Worm (Caenorhabditis elegans): ENCODE data around the gene Y66D12A.21.
A peak's percentile ranks its signal among the peaks of the same experiment; 100 is the strongest.

The Y66D12A.21 gene

DNA sequence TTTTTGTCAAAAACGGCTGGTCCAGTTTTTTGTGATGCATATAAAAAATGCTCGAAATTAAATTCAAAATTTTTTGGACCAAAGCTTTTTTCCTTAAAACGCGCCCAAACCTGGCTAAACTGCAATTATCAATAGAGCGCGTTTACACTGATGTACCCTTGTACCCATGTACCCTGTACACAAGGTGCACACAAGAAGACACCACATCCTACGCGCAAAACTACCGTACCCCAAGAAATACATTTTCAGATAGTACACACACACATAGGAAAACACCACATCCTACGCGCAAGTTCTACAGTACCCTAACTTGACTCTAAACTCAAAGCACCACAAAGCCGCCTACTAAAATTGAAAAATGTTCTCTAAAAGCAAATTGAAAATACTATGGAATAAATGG, 33.8 kb downstream of the Y66D12A.21 start:
- TF ChIP-seq nhr-237 (tag; optimal IDR thresholded peaks at IDR 0.05) (no peak), lsy-2 (tag; optimal IDR thresholded peaks at IDR 0.05) (peak; percentile 28), M03D4.4 (tag; optimal IDR thresholded peaks at IDR 0.05) (no peak), ces-1 (GFP tag; optimal IDR thresholded peaks at IDR 0.05) (no peak), zip-8 (tag; optimal IDR thresholded peaks at IDR 0.05) (no peak)

DNA sequence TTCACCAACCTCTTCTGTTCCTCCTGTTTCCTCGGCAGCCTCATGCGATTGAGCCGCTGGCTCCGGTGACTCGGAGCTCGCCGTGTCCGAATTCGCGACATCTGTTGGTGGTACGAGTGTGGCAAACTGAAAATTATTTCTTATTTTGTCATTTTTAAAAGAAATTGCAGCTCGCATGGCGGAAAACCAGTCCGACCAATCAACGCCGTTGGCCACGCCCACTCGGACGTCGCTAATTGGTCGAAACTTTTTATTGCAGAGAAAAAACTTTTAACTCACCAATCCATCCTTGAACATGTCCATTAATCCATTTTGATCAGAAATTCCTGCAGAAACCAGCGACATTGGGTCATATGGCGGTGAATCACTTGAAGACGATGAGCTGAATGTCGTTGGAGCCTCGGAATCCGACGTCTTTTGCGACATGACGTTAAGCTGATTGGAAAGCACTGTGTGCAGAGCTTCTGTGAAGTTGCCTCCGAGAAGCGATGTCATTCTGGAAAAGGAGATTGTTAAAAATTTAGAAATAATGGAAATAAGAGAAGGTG, 34.7 kb downstream of the Y66D12A.21 start, which contains the start of gene bed-2:
bed-2 (minus strand) TSS at position 498 of the 548 bp plus-strand sequence.
- TF ChIP-seq hlh-1 (tag; optimal IDR thresholded peaks at IDR 0.05) (no peak), mab-5 (tag; optimal IDR thresholded peaks at IDR 0.05) (no peak), zip-8 (tag; optimal IDR thresholded peaks at IDR 0.05) (no peak), tbx-8 (GFP tag; optimal IDR thresholded peaks at IDR 0.05) (no peak), ces-1 (GFP tag; optimal IDR thresholded peaks at IDR 0.05) (no peak), blmp-1 (tag; optimal IDR thresholded peaks at IDR 0.05) (no peak), pha-4 (tag; optimal IDR thresholded peaks at IDR 0.05) (no peak), nhr-12 (tag; optimal IDR thresholded peaks at IDR 0.05) (no peak), drap-1 (GFP tag; optimal IDR thresholded peaks at IDR 0.05) (no peak), ztf-11 (tag; optimal IDR thresholded peaks at IDR 0.05) (no peak), mep-1 (tag; optimal IDR thresholded peaks at IDR 0.05) (no peak), ceh-39 (tag; optimal IDR thresholded peaks at IDR 0.05) (no peak), unc-39 (tag; optimal IDR thresholded peaks at IDR 0.05) (no peak), M03D4.4 (tag; optimal IDR thresholded peaks at IDR 0.05) (no peak), nhr-76 (tag; optimal IDR thresholded peaks at IDR 0.05) (no peak), elt-1 (tag; optimal IDR thresholded peaks at IDR 0.05; ENCODE audit: borderline replicate concordance, insufficient read depth) (no peak), sptf-1 (tag; optimal IDR thresholded peaks at IDR 0.05) (no peak), ham-2 (GFP tag; optimal IDR thresholded peaks at IDR 0.05) (no peak)

DNA sequence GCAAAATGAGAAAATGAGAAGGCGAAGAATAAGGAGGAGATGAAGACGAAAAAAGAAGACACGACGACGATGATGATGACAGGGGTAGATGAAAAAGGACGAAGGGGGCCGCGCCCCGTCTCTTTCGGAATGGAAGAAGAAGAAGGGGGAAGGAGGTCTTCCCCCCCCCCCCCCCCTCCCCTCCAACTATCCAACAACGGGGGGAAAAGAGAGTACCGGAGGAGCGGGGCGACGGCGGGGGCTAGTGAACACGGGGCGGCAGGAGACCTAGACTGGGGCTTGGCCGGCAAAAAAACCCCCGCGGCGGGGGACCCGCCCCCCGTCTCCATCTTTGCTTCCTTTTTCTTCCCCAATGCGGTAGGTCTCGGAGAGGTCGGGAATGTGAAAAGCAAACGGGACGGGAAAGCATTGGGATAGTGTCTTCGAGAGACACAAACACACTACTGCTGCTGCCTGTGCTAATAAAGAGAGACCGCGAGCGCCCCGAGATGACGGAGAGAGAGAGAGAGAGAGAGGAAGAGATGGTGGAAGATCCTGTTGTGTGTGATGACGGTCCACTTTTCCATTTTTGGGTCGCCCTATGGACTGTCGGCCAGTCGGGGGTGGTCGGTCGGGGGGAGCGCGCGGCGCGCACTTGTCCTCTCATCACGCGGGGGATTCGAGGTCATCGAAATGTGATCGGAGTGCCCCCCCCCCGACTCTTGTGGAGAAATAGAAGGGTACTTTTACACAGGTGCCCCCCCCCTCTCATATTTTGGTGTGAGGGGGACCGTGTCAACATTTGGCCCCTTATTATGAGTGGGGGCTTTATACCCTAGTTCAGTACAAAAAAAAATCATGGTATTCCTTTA, 37.2 kb downstream of the Y66D12A.21 start:
- TF ChIP-seq lin-13 (tag; optimal IDR thresholded peaks at IDR 0.05) (no peak), unc-120 (tag; optimal IDR thresholded peaks at IDR 0.05; ENCODE audit: poor library complexity, severe bottlenecking) (peak; percentile 13), nhr-12 (tag; optimal IDR thresholded peaks at IDR 0.05) (no peak), lin-32 (GFP tag; optimal IDR thresholded peaks at IDR 0.05) (no peak), ham-2 (GFP tag; optimal IDR thresholded peaks at IDR 0.05) (peak; percentile 96), cnd-1 (tag; optimal IDR thresholded peaks at IDR 0.05) (peak; percentile 5)

DNA sequence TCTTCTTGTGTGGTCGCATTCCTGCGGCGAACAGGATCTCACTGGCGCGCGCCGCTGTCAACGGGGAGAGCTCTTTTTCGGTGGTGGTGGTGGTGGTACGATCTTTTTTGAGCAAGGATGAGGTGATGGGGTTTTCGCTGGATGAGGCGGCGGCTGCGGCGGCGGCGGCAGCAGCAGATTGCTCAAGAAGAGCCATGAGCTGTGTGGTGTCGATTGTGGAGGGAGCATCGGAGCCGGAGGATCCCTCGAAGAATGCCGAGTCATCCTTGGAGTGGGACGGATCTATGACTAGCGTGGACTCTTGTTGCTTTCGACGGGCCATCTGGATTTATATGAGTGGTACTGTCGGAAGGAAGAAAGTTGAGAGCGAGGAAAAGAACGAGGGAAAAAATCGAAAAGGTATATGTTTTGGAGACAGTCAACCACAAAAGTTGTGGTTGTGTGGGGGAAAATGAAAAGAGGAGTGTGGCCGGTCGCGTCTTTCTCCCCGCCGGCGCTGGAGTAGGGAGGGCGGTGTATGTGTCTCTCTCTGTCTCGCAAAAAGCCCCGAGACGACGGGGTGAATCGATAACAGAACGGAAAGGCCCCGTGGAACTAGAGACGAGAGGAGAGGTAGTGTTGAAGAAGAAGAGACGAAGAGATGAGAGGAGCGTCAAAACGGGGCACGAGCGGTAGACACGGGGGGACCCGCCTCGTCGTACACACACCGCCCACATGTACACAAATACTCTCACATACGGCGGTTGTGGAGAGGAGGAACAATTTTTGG, 38.5 kb downstream of the Y66D12A.21 start:
- no peak for TF ChIP-seq ceh-39 (tag; optimal IDR thresholded peaks at IDR 0.05)
- no peak for TF ChIP-seq cnd-1 (tag; optimal IDR thresholded peaks at IDR 0.05)
- TF ChIP-seq zip-8 (tag; optimal IDR thresholded peaks at IDR 0.05): no peak
- no peak for TF ChIP-seq drap-1 (GFP tag; optimal IDR thresholded peaks at IDR 0.05)
- no peak for TF ChIP-seq pha-4 (tag; optimal IDR thresholded peaks at IDR 0.05)
- no peak for TF ChIP-seq lin-13 (tag; optimal IDR thresholded peaks at IDR 0.05)
- no peak for TF ChIP-seq nhr-28 (tag; optimal IDR thresholded peaks at IDR 0.05)
- TF ChIP-seq unc-39 (tag; optimal IDR thresholded peaks at IDR 0.05): no peak
- no peak for TF ChIP-seq tbx-8 (GFP tag; optimal IDR thresholded peaks at IDR 0.05)
- no peak for TF ChIP-seq unc-62 (GFP tag; optimal IDR thresholded peaks at IDR 0.05)
- no peak for TF ChIP-seq ces-1 (GFP tag; optimal IDR thresholded peaks at IDR 0.05)
- TF ChIP-seq elt-1 (tag; optimal IDR thresholded peaks at IDR 0.05; ENCODE audit: borderline replicate concordance, insufficient read depth): no peak
- no peak for TF ChIP-seq nhr-12 (tag; optimal IDR thresholded peaks at IDR 0.05)
- no peak for TF ChIP-seq nhr-237 (tag; optimal IDR thresholded peaks at IDR 0.05)
- TF ChIP-seq flh-1 (GFP tag; optimal IDR thresholded peaks at IDR 0.05): no peak
- TF ChIP-seq lin-32 (GFP tag; optimal IDR thresholded peaks at IDR 0.05): no peak
- TF ChIP-seq elt-3 (tag; optimal IDR thresholded peaks at IDR 0.05): no peak
- no peak for TF ChIP-seq ztf-11 (tag; optimal IDR thresholded peaks at IDR 0.05)
- peak; percentile 20 for TF ChIP-seq hlh-1 (tag; optimal IDR thresholded peaks at IDR 0.05)
- TF ChIP-seq sptf-1 (tag; optimal IDR thresholded peaks at IDR 0.05): peak; percentile 52
- no peak for TF ChIP-seq ceh-43 (GFP tag; optimal IDR thresholded peaks at IDR 0.05)
- no peak for TF ChIP-seq nhr-76 (tag; optimal IDR thresholded peaks at IDR 0.05)
- no peak for TF ChIP-seq ham-2 (GFP tag; optimal IDR thresholded peaks at IDR 0.05)
- TF ChIP-seq snpc-4 (tag; optimal IDR thresholded peaks at IDR 0.05): no peak
- TF ChIP-seq unc-120 (tag; optimal IDR thresholded peaks at IDR 0.05; ENCODE audit: poor library complexity, severe bottlenecking): peak; percentile 61
- no peak for TF ChIP-seq nhr-2 (tag; optimal IDR thresholded peaks at IDR 0.05)
- TF ChIP-seq bed-3 (GFP tag; optimal IDR thresholded peaks at IDR 0.05): no peak
- no peak for TF ChIP-seq M03D4.4 (tag; optimal IDR thresholded peaks at IDR 0.05)
- no peak for TF ChIP-seq mep-1 (tag; optimal IDR thresholded peaks at IDR 0.05)
- peak; percentile 54 for TF ChIP-seq ceh-83 (GFP tag; optimal IDR thresholded peaks at IDR 0.05)
- TF ChIP-seq mab-5 (tag; optimal IDR thresholded peaks at IDR 0.05): no peak
- TF ChIP-seq mls-2 (tag; optimal IDR thresholded peaks at IDR 0.05): no peak

All from whole organism, mixed stage, embryonic.